Worm (Caenorhabditis elegans) whole organism, L4 larva: ENCODE measurements around the gene F54H12.8.

Experiments used
- F10B5.3 ChIP-seq: sonication (generic microtip); optimal IDR thresholded peaks from 2 replicates; lab custom pipeline; 2016; ENCODE audit warnings: mild to moderate bottlenecking, missing genetic modification characterization, missing compliant biosample characterization
- F37D6.2 ChIP-seq: sonication (generic microtip); optimal IDR thresholded peaks from 2 replicates; lab custom pipeline; 2016; ENCODE audit warnings: mild to moderate bottlenecking, missing genetic modification characterization, missing compliant biosample characterization
- T20F7.1 ChIP-seq: fragments of 200-800 bp; sonication (Bioruptor generic); optimal IDR thresholded peaks from 2 replicates; lab custom pipeline; 2018; ENCODE audit warnings: mild to moderate bottlenecking, missing genetic modification characterization, missing compliant biosample characterization
- Y105C5A.15 ChIP-seq: fragments of 200-800 bp; sonication (Bioruptor generic); IDR thresholded peaks from 2 replicates; pipeline ENCODE4 v1.3.6; 2022; ENCODE audit warnings: missing genetic modification characterization, missing compliant biosample characterization
- ZK546.5 ChIP-seq, 2 experiments: sonication (generic microtip); optimal IDR thresholded peaks; 2 replicates each; lab custom pipeline; 2017; ENCODE audit warnings: missing biosample characterization in 2 of 2, missing genetic modification characterization in 2 of 2
- aha-1 ChIP-seq: fragments of 150-350 bp; peaks from one replicate; lab custom pipeline; 2014; ENCODE audit warnings: missing biosample characterization, missing genetic modification characterization
- aly-2 ChIP-seq: sonication (generic microtip); optimal IDR thresholded peaks from 2 replicates; lab custom pipeline; 2018; ENCODE audit warnings: missing biosample characterization, missing genetic modification characterization
- arid-1 ChIP-seq: fragments of 200-800 bp; sonication (Bioruptor generic); conservative IDR thresholded peaks from 2 replicates; pipeline ENCODE4 v1.3.6; 2022; ENCODE audit warnings: missing genetic modification reagents, missing genetic modification characterization, missing compliant biosample characterization
- ces-1 ChIP-seq: fragments of 150-350 bp; sonication (generic microtip); optimal IDR thresholded peaks from 4 replicates; lab custom pipeline; 2014; ENCODE audit warnings: missing biosample characterization, missing genetic modification reagents, missing genetic modification characterization
- daf-16 ChIP-seq, 3 experiments: sonication (generic microtip); optimal IDR thresholded peaks; 2 replicates each; lab custom pipeline; 2016 to 2017; ENCODE audit warnings: missing genetic modification characterization in 3 of 3, missing genetic modification reagents in 3 of 3, mild to moderate bottlenecking in 2 of 3, missing compliant biosample characterization in 2 of 3, missing biosample characterization in 1 of 3, moderate library complexity in 1 of 3
- daf-19 ChIP-seq: fragments of 200-800 bp; sonication (Bioruptor generic); conservative IDR thresholded peaks from 2 replicates; pipeline ENCODE4 v1.3.6; 2022; ENCODE audit warnings: missing genetic modification characterization, missing compliant biosample characterization
- dpl-1 ChIP-seq: fragments of 150-350 bp; optimal IDR thresholded peaks from 2 replicates; lab custom pipeline; 2014; ENCODE audit warnings: missing biosample characterization, missing genetic modification reagents, missing genetic modification characterization
- dve-1 ChIP-seq: sonication (generic microtip); optimal IDR thresholded peaks from 2 replicates; lab custom pipeline; 2017; ENCODE audit warnings: antibody characterized with exemption, mild to moderate bottlenecking, missing genetic modification characterization, missing compliant biosample characterization; ENCODE audit not compliant: insufficient read depth
- fkh-10 ChIP-seq: fragments of 150-350 bp; optimal IDR thresholded peaks from 2 replicates; lab custom pipeline; 2014; ENCODE audit warnings: missing biosample characterization, missing genetic modification reagents, missing genetic modification characterization
- hlh-30 ChIP-seq: sonication (generic microtip); optimal IDR thresholded peaks from 2 replicates; lab custom pipeline; 2017; ENCODE audit warnings: antibody characterized with exemption, mild to moderate bottlenecking, missing genetic modification characterization, missing compliant biosample characterization; ENCODE audit not compliant: insufficient read depth
- hmg-1.1 ChIP-seq: fragments of 200-800 bp; sonication (Bioruptor generic); IDR thresholded peaks from 2 replicates; pipeline ENCODE4 v1.3.6; 2022; ENCODE audit warnings: missing genetic modification reagents, missing genetic modification characterization, missing compliant biosample characterization
- lin-13 ChIP-seq: fragments of 150-350 bp; optimal IDR thresholded peaks from 2 replicates; lab custom pipeline; 2014; ENCODE audit warnings: missing biosample characterization, missing genetic modification reagents, missing genetic modification characterization
- lin-15B ChIP-seq: fragments of 150-350 bp; sonication (generic microtip); optimal IDR thresholded peaks from 3 replicates; lab custom pipeline; 2014; ENCODE audit warnings: missing biosample characterization, missing genetic modification characterization
- lin-29 ChIP-seq: fragments of 200-800 bp; sonication (Bioruptor generic); IDR thresholded peaks from 2 replicates; pipeline ENCODE4 v1.3.6; 2022; ENCODE audit warnings: missing genetic modification reagents, missing genetic modification characterization, missing compliant biosample characterization
- lin-38 ChIP-seq: fragments of 200-800 bp; sonication (Bioruptor generic); IDR thresholded peaks from 2 replicates; pipeline ENCODE4 v1.3.6; 2022; ENCODE audit warnings: missing genetic modification reagents, missing genetic modification characterization, missing compliant biosample characterization
- mdl-1 ChIP-seq, 2 experiments: fragments of 150-350 bp in 1 of 2; sonication (generic microtip) in 1 of 2; optimal IDR thresholded peaks; 2 replicates each; lab custom pipeline; 2014 to 2017; ENCODE audit warnings: missing biosample characterization in 2 of 2, missing genetic modification characterization in 2 of 2
- mep-1 ChIP-seq: fragments of 150-350 bp; sonication (generic microtip); optimal IDR thresholded peaks from 3 replicates; lab custom pipeline; 2014; ENCODE audit warnings: missing biosample characterization, missing genetic modification characterization
- mes-2 ChIP-seq: sonication (generic microtip); optimal IDR thresholded peaks from 2 replicates; lab custom pipeline; 2016; ENCODE audit warnings: missing genotype, mild to moderate bottlenecking, missing genetic modification characterization, missing compliant biosample characterization; ENCODE audit not compliant: poor library complexity, severe bottlenecking
- mxl-2 ChIP-seq: fragments of 200-800 bp; sonication (Bioruptor generic); conservative IDR thresholded peaks from 2 replicates; pipeline ENCODE4 v1.3.6; 2022; ENCODE audit warnings: missing genetic modification reagents, missing genetic modification characterization, missing compliant biosample characterization
- nhr-237 ChIP-seq: sonication (generic microtip); optimal IDR thresholded peaks from 2 replicates; lab custom pipeline; 2017; ENCODE audit warnings: missing biosample characterization, missing genetic modification characterization
- nhr-28 ChIP-seq: fragments of 150-350 bp; optimal IDR thresholded peaks from 2 replicates; lab custom pipeline; 2014; ENCODE audit warnings: missing biosample characterization, missing genetic modification characterization
- nhr-41 ChIP-seq: fragments of 200-800 bp; sonication (Bioruptor generic); IDR thresholded peaks from 2 replicates; pipeline ENCODE4 v1.3.6; 2022; ENCODE audit warnings: missing genetic modification reagents, missing genetic modification characterization, missing compliant biosample characterization
- nhr-6 ChIP-seq: fragments of 150-350 bp; optimal IDR thresholded peaks from 2 replicates; lab custom pipeline; 2014; ENCODE audit warnings: missing biosample characterization, missing genetic modification characterization
- pha-4 ChIP-seq, 2 experiments: fragments of 150-350 bp in 1 of 2; fragments of 200-800 bp in 1 of 2; sonication (Bioruptor generic) in 1 of 2; IDR thresholded peaks in 1 of 2; optimal IDR thresholded peaks in 1 of 2; 2 replicates each; pipeline versions ENCODE4 v1.3.6 to Lab custom; 2014 to 2022; ENCODE audit warnings: missing genetic modification characterization in 2 of 2, missing genetic modification reagents in 2 of 2, missing biosample characterization in 1 of 2, missing compliant biosample characterization in 1 of 2
- php-3 ChIP-seq: fragments of 200-800 bp; sonication (Bioruptor generic); IDR thresholded peaks from 2 replicates; pipeline ENCODE4 v1.3.6; 2022; ENCODE audit warnings: missing genetic modification reagents, missing genetic modification characterization, missing compliant biosample characterization
- pqm-1 ChIP-seq: sonication (generic microtip); optimal IDR thresholded peaks from 2 replicates; lab custom pipeline; 2017; ENCODE audit warnings: missing biosample characterization, missing genetic modification characterization
- rbr-2 ChIP-seq: sonication (generic microtip); optimal IDR thresholded peaks from 2 replicates; lab custom pipeline; 2016; ENCODE audit warnings: missing genotype, missing genetic modification characterization, missing compliant biosample characterization
- spr-3 ChIP-seq: fragments of 200-800 bp; sonication (Bioruptor generic); optimal IDR thresholded peaks from 2 replicates; lab custom pipeline; 2018; ENCODE audit warnings: mild to moderate bottlenecking, missing genetic modification characterization, missing compliant biosample characterization
- unc-130 ChIP-seq: sonication (generic microtip); optimal IDR thresholded peaks from 2 replicates; lab custom pipeline; 2016; ENCODE audit warnings: missing genetic modification reagents, missing genetic modification characterization, missing compliant biosample characterization
- zfp-2 ChIP-seq: sonication (generic microtip); optimal IDR thresholded peaks from 2 replicates; lab custom pipeline; 2016; ENCODE audit warnings: mild to moderate bottlenecking, missing genetic modification characterization, missing compliant biosample characterization

The F54H12.8 gene

ce11 chrIII:7933235-7933634 lies 35.8 kb downstream of the F54H12.8 start, which contains the start of gene ran-2:
Gene ran-2 (plus strand): TSS chrIII:7933535.
- no peak for TF ChIP-seq daf-16 (GFP tag; optimal IDR thresholded peaks at IDR 0.05; lab: Kevin White, UChicago)
- TF ChIP-seq daf-16 (tag; optimal IDR thresholded peaks at IDR 0.05; lab: Kevin White, UChicago): peak; percentile 50
- no peak for TF ChIP-seq fkh-10 (GFP tag; lab: Kevin White, UChicago)
- no peak for TF ChIP-seq Y105C5A.15
- no peak for TF ChIP-seq lin-29 (GFP tag; lab: Robert Waterston, UW)
- no peak for TF ChIP-seq F37D6.2 (tag; lab: Kevin White, UChicago)
- TF ChIP-seq daf-19 (GFP tag; lab: Robert Waterston, UW): no peak
- TF ChIP-seq dve-1: peak; percentile 16
- no peak for TF ChIP-seq lin-15B (tag; lab: Kevin White, UChicago)
- no peak for TF ChIP-seq php-3 (GFP tag; lab: Robert Waterston, UW)
- TF ChIP-seq F10B5.3 (tag; lab: Kevin White, UChicago): no peak
- TF ChIP-seq pqm-1 (tag; lab: Kevin White, UChicago): peak; percentile 22
- TF ChIP-seq ZK546.5 (tag; optimal IDR thresholded peaks at IDR 0.05; lab: Kevin White, UChicago): no peak
- TF ChIP-seq zfp-2 (tag; lab: Kevin White, UChicago): no peak
- no peak for TF ChIP-seq nhr-237 (tag; lab: Kevin White, UChicago)
- no peak for TF ChIP-seq lin-13 (GFP tag; lab: Kevin White, UChicago)
- no peak for TF ChIP-seq nhr-6 (tag; lab: Kevin White, UChicago)
- no peak for TF ChIP-seq spr-3 (GFP tag; lab: Kevin White, UChicago)
- TF ChIP-seq rbr-2 (tag; lab: Kevin White, UChicago): no peak

ce11 chrIII:7928549-7929129 lies 40.4 kb downstream of the F54H12.8 start, which contains the start of the genes C29E4.13 and npp-15:
Gene C29E4.13 (minus strand): TSS chrIII:7928717.
Gene npp-15 (plus strand): TSS chrIII:7929043.
- TF ChIP-seq mep-1 (tag; lab: Kevin White, UChicago) (peak; percentile 10), dve-1 (peak; percentile 28), dpl-1 (GFP tag; lab: Kevin White, UChicago) (peak; percentile 81), nhr-28 (peak; percentile 34), arid-1 (no peak), lin-38 (GFP tag; lab: Robert Waterston, UW) (peak; percentile 33; the same call in 1 of the 2 replicates), daf-16 (GFP tag; optimal IDR thresholded peaks at IDR 0.05; lab: Kevin White, UChicago) (no peak), daf-16 (tag; optimal IDR thresholded peaks at IDR 0.05; lab: Kevin White, UChicago) (peak; percentile 37), hlh-30 (tag; lab: Kevin White, UChicago) (peak; percentile 12), aly-2 (tag; lab: Kevin White, UChicago) (no peak), mxl-2 (GFP tag; lab: Robert Waterston, UW) (no peak), pqm-1 (tag; lab: Kevin White, UChicago) (peak; percentile 21), T20F7.1 (GFP tag; lab: Kevin White, UChicago) (peak; percentile 72), unc-130 (GFP tag; lab: Kevin White, UChicago) (peak; percentile 39), mes-2 (peak; percentile 64), nhr-41 (GFP tag; lab: Robert Waterston, UW) (no peak), ces-1 (GFP tag; lab: Kevin White, UChicago) (no peak), mdl-1 (tag; optimal IDR thresholded peaks at IDR 0.05; lab: Kevin White, UChicago) (no peak)

- TF ChIP-seq mes-2 (peak; percentile 7), aha-1 (tag; lab: Kevin White, UChicago) (peak; percentile 70), hmg-1.1 (GFP tag; lab: Robert Waterston, UW) (no peak), pha-4 (GFP tag; IDR thresholded peaks at IDR 0.05; lab: Robert Waterston, UW) (no peak), pha-4 (tag; optimal IDR thresholded peaks at IDR 0.05; lab: Kevin White, UChicago) (no peak)
Observed at ce11 chrIII:7925968-7926367, 43.1 kb downstream of the F54H12.8 start.
